Worm (Caenorhabditis elegans): ENCODE measurements around the gene F53E4.1.
"Not testable (repeated sequence)": the region's sequence is repeated elsewhere in the genome, so short reads cannot be mapped to it uniquely, and the experiment has no call there.

F53E4.1 gene

DNA sequence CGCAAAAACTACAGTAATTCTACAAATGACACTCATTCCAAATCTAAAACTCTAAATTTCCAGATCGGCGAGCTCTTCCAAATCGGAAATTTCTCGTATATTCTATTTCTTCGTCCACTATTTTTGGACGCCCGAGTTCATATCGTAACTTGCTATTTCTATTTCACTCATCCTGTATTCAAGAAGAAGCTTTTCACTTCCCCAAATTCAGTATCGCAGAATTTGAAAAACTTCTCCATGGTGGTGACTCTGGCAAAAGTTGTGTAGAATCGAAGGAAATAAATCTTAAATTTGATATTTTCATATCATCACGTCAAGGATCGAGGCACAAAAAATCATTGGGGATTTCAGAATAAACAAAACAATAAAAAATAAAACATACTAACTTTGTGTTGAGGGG, 16.0 kb downstream of the F53E4.1 start:
- TF ChIP-seq ceh-24 (tag; optimal IDR thresholded peaks at IDR 0.05) (no peak), syd-9 (tag; optimal IDR thresholded peaks at IDR 0.05) (no peak), tbx-7 (tag; optimal IDR thresholded peaks at IDR 0.05) (no peak), hlh-6 (tag; optimal IDR thresholded peaks at IDR 0.05) (no peak), ttx-3 (tag; optimal IDR thresholded peaks at IDR 0.05) (no peak), ceh-22 (tag; optimal IDR thresholded peaks at IDR 0.05) (no peak), fax-1 (tag; optimal IDR thresholded peaks at IDR 0.05) (no peak), pag-3 (tag; optimal IDR thresholded peaks at IDR 0.05; ENCODE audit: borderline replicate concordance) (no peak), pat-9 (tag; optimal IDR thresholded peaks at IDR 0.05) (no peak), ceh-34 (tag; optimal IDR thresholded peaks at IDR 0.05) (no peak), hlh-30 (tag; optimal IDR thresholded peaks at IDR 0.05; ENCODE audit: insufficient read depth) (no peak)

DNA sequence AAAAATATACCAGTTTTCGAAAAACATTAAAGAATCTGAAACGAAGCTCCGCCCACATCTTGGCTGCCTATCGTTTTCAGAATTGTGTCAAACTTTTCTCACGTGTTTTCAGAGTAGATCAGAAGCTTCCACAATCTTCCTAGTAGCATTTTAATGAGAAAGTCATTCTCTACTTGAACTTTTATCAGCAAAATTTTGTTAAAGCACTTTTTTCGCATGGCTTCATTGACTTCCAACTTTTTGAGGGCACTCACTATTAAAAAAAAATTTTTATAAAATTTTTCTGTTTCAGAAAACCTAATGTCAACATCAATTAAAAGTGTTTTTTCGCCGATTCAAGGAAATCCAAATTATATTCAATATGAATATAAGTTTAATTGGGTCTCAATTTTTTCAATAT, 17.9 kb downstream of the F53E4.1 start, which contains the start of gene sru-42:
Gene sru-42, plus strand, starts transcription at position 301 of the 400 bp plus-strand sequence.
- TF ChIP-seq ceh-2 (tag; optimal IDR thresholded peaks at IDR 0.05) (no peak), hlh-13 (GFP tag; optimal IDR thresholded peaks at IDR 0.05) (no peak), unc-55 (GFP tag; optimal IDR thresholded peaks at IDR 0.05) (no peak), ttx-3 (tag; optimal IDR thresholded peaks at IDR 0.05) (no peak), ztf-16 (tag; optimal IDR thresholded peaks at IDR 0.05) (no peak), ahr-1 (tag; optimal IDR thresholded peaks at IDR 0.05) (no peak), C38D4.7 (GFP tag; optimal IDR thresholded peaks at IDR 0.05) (no peak), che-1 (tag; optimal IDR thresholded peaks at IDR 0.05) (no peak), mec-3 (tag; optimal IDR thresholded peaks at IDR 0.05; ENCODE audit: borderline replicate concordance) (no peak), nhr-11 (tag; optimal IDR thresholded peaks at IDR 0.05) (no peak), pax-1 (tag; optimal IDR thresholded peaks at IDR 0.05) (no peak)

DNA sequence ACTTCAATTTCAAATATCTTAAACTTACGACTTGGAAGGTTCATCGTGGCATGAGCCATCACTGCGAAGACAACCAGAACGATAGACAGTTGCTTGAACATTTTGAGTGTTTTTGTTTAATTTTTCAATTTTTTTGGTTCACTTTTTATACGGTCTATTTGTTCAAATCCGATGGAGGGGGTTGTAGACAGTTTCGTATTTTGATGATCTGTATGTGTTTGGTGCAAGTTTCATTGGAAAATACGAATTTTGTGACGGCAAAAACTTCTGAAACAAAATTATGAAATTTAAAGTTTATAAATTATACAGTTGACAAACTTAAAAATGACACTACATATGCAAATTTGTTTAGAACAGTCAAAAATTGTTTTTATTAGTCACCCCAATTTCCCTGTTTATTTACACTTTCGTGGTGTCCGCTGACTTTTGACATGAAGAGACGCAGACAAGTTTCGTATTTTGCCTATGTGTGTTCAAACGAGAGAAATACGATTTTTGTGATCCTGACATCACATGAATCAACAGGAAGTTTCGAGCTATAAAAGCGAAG, 20.5 kb downstream of the F53E4.1 start, which contains the start of the genes C55A1.7 and C55A1.6:
Gene C55A1.7, minus strand, starts transcription at position 101 of the 550 bp plus-strand sequence.
Gene C55A1.6, plus strand, starts transcription at position 500 of the 550 bp plus-strand sequence.
- not testable (repeated sequence) for TF ChIP-seq pros-1, npax-4, elt-2 (tag; optimal IDR thresholded peaks at IDR 0.05)

DNA sequence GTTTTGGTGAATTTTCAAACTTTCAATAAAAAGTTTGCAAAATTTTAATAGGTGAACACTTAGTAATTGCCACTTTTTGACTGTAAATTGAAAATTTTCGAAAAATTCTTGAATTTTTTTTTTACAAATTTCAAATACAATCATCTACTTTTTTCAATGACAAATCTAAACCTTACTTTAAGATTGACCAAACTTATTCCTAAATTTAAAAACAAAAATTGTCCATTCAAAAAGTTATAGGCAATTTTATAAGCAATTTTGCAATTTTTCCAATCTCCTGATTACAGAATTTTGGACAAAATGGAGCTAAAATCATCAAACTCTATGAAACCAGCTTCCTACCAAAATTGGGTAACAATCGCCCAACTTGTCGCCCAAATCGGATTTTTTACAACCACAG, 23.5 kb downstream of the F53E4.1 start, which contains the start of gene str-23:
Gene str-23, plus strand, starts transcription at position 301 of the 400 bp plus-strand sequence.
- TF ChIP-seq nhr-232 (tag; optimal IDR thresholded peaks at IDR 0.05) (no peak), pros-1 (tag; optimal IDR thresholded peaks at IDR 0.05) (no peak), T23F11.4 (GFP tag; optimal IDR thresholded peaks at IDR 0.05) (no peak), odd-2 (tag; optimal IDR thresholded peaks at IDR 0.05) (no peak), fkh-6 (tag; optimal IDR thresholded peaks at IDR 0.05) (no peak), ets-4 (tag; optimal IDR thresholded peaks at IDR 0.05) (no peak), ceh-6 (GFP tag; optimal IDR thresholded peaks at IDR 0.05) (no peak), C38D4.7 (GFP tag; optimal IDR thresholded peaks at IDR 0.05) (no peak), ceh-2 (tag; optimal IDR thresholded peaks at IDR 0.05) (no peak), pha-2 (tag; optimal IDR thresholded peaks at IDR 0.05) (no peak), hlh-13 (GFP tag; optimal IDR thresholded peaks at IDR 0.05) (no peak), gmeb-2 (tag; optimal IDR thresholded peaks at IDR 0.05) (no peak), elt-2 (tag; optimal IDR thresholded peaks at IDR 0.05) (no peak), K09A11.1 (tag; optimal IDR thresholded peaks at IDR 0.05; ENCODE audit: insufficient read depth) (no peak), unc-42 (tag; optimal IDR thresholded peaks at IDR 0.05) (no peak), eyg-1 (tag; optimal IDR thresholded peaks at IDR 0.05) (no peak)
